Worm (Caenorhabditis elegans): ENCODE measurements around the gene poml-1.

DNA sequence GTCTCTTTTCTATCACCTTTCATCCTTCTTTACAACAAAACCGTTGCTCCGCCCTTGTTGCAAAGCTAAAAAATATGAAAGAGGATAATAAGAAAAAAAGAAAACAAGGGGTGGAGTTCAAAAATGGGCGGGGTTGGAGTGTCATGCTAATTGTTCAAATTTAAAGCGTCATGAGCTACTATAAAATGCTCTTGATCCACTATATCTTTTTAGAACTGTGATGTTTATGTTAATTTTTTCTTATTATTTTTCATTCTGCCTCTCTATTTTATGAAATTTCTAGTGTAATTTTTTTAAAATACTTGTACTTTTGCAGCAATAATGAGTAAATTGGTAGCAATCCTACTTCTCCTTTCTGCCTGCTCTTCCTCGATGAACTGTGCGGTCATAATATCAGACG is 16.1 kb downstream of the poml-1 start, which contains the start of gene K02D3.1:
- TF ChIP-seq unc-86 (tag; optimal IDR thresholded peaks at IDR 0.05), result no peak
- no peak for TF ChIP-seq nhr-11 (tag; optimal IDR thresholded peaks at IDR 0.05)

Measured in whole organism, late embryonic.